Worm (Caenorhabditis elegans): ENCODE results near the gene clec-228.
"Not testable (repeated sequence)": the region's sequence is repeated elsewhere in the genome, so short reads cannot be mapped to it uniquely, and the experiment has no call there.

ce11 chrV:15295436-15295835 is 43.8 kb downstream of the clec-228 start:
- TF ChIP-seq F49E8.2 (tag; optimal IDR thresholded peaks at IDR 0.05; ENCODE audit: insufficient read depth); Y67H2A.10 (GFP tag; conservative IDR thresholded peaks at IDR 0.05); ceh-79 (tag; optimal IDR thresholded peaks at IDR 0.05); unc-62 (GFP tag; optimal IDR thresholded peaks at IDR 0.05): not testable (repeated sequence)
